Worm (Caenorhabditis elegans): ENCODE results near the gene C13A2.6.

DNA sequence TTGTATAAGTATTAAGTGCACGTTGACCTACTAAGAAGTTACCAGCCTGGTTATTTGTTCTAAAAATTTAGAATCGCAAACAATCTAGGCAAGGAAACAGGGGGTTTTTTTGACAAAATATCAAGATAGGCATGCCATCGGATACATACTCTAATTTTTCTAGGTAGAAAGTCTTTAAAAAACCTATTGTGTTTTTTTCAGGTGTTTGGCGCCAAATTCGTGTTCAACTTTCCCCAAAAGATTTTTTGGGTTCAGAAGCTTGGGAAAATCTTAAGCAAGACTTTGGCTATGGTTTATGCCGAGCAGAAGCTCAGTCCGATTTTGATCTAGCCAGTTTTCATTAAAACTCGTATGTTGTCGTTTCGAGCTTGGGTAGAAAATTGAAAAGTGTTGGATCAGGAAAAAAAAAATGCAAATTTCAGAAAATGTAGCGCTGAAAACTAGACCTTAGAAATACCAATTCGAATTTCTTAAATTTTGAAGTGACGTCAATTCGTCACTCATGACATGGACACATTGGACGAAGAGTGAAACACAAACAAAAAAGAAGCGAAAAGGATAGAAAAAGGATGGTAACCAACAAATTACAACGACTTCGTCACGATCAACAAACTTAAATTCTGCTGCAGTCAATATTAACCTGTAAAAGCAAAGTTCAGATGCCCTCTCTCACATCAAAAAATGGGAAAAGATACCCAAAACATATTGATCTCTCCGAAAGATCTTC, 21.1 kb upstream of the C13A2.6 start:
- no peak for TF ChIP-seq nhr-2 (tag; optimal IDR thresholded peaks at IDR 0.05)
- no peak for TF ChIP-seq mep-1 (tag; optimal IDR thresholded peaks at IDR 0.05)
- no peak for TF ChIP-seq cnd-1 (tag; optimal IDR thresholded peaks at IDR 0.05)
